Fruit fly (Drosophila melanogaster): Measurements from ENCODE around the gene Cpr11B.

Cpr11B gene

DNA sequence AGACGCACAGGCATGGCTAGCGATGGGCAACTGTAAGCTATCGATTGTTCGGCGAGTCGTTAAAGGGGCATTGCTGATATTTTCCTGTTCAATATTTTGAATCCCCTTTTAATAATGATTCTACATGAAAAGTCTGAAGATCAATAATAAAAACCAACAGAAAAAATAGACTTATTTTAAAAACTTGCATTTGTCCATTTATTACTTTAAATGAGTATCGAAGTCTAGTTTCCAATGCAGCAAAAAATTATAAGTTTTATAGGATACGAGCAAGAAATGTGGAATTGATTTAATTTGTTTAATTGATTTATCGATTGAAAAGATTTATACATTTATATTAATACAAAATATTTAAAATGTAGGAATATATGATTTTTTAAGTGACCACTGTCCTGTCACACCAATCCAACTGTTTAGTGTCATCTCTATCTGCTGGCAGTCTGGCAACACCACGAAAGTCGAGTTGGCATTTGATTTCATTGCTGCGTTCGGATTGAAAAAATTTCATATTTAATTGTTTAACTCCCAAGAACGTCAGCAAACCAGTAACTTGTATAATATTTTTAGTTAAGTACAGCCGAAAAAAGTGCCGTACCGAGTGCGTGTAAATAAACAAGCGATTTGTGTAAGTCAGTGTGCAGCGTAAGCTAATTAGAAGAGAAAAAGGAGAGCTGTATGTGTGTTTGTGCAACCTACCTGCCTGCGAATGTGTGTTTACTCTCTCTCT lies 42.8 kb downstream of the Cpr11B start, which contains the start of the genes CG1824 and Sec16:
Gene CG1824, minus strand, starts transcription at position 15 of the 727 bp plus-strand sequence.
Gene Sec16, plus strand, starts transcription at position 438 of the 727 bp plus-strand sequence.
- TF ChIP-seq ovo (GFP tag; optimal IDR thresholded peaks at IDR 0.05), result peak; percentile 60
- TF ChIP-seq Crg-1 (GFP tag; optimal IDR thresholded peaks at IDR 0.05), result peak; percentile 12
- TF ChIP-seq pad (GFP tag; optimal IDR thresholded peaks at IDR 0.05), result peak; percentile 67
- no peak for TF ChIP-seq Mnt (GFP tag; optimal IDR thresholded peaks at IDR 0.05)
- peak; percentile 69 for TF ChIP-seq CG11617 (GFP tag; optimal IDR thresholded peaks at IDR 0.05)
- peak; percentile 15 for TF ChIP-seq CG7045 (GFP tag; optimal IDR thresholded peaks at IDR 0.05)
- no peak for TF ChIP-seq CG5204 (GFP tag; optimal IDR thresholded peaks at IDR 0.05)
- no peak for TF ChIP-seq Hr96 (GFP tag; optimal IDR thresholded peaks at IDR 0.05)
- TF ChIP-seq tj (GFP tag; optimal IDR thresholded peaks at IDR 0.05), result peak; percentile 68
- no peak for TF ChIP-seq Clk (GFP tag; optimal IDR thresholded peaks at IDR 0.05)
- peak; percentile 45 for TF ChIP-seq CG1620 (GFP tag; optimal IDR thresholded peaks at IDR 0.05)
- TF ChIP-seq CG7101 (tag; optimal IDR thresholded peaks at IDR 0.05), result peak; percentile 61
- TF ChIP-seq bab1 (GFP tag; optimal IDR thresholded peaks at IDR 0.05), result no peak
- TF ChIP-seq CG14711 (tag; optimal IDR thresholded peaks at IDR 0.05), result peak; percentile 31
- TF ChIP-seq cnc (optimal IDR thresholded peaks at IDR 0.05), result no peak
- no peak for TF ChIP-seq CG12768 (GFP tag; optimal IDR thresholded peaks at IDR 0.05)
- peak; percentile 66 for TF ChIP-seq toe (GFP tag; optimal IDR thresholded peaks at IDR 0.05)
- TF ChIP-seq cic (GFP tag; optimal IDR thresholded peaks at IDR 0.05), result no peak

DNA sequence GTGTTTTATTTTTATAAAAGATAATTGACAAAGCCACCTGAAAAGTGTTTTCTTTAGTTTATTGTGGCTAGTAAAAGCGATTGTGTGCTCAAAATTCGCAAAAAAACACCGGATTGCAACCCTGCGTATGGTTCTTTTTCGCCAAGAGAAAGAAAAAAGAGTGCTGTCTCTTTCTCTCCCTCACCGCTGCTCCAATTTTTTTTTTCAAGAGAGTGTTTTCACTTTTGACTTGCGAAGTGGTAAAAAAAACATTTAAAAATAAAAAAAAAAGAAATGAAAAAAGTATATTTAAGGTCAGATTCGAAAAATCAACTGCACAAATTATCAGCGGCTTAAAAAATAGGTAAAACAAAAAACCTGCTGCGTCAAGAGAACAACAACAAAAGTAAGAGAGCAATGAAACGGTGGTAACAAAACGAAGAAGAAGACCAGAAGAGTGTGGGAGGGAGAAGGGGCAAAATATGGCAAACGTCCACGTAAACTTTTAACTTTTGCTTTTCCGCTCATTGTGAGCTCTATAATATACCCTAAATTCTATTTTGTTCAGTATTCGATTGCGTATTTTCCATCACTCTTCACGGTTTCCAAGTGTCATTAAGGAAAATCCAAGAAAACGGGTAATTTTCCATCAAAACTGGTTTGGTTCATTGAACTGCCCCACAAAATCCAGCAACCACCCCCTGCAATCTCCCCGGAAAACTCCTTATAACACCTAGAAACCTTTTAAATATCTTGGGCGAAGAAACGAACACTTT lies 43.6 kb downstream of the Cpr11B start:
- no peak for TF ChIP-seq CG14711 (tag; optimal IDR thresholded peaks at IDR 0.05)
- TF ChIP-seq cnc (optimal IDR thresholded peaks at IDR 0.05), result no peak
- TF ChIP-seq toe (GFP tag; optimal IDR thresholded peaks at IDR 0.05), result no peak
- TF ChIP-seq CG7045 (GFP tag; optimal IDR thresholded peaks at IDR 0.05), result no peak
- no peak for TF ChIP-seq CG7101 (tag; optimal IDR thresholded peaks at IDR 0.05)
- peak; percentile 46 for TF ChIP-seq tj (GFP tag; optimal IDR thresholded peaks at IDR 0.05)
- TF ChIP-seq kay (GFP tag; ENCODE audit: borderline replicate concordance), result no peak
- TF ChIP-seq Hr96 (GFP tag; optimal IDR thresholded peaks at IDR 0.05), result no peak
- no peak for TF ChIP-seq pad (GFP tag; optimal IDR thresholded peaks at IDR 0.05)
- peak; percentile 34 for TF ChIP-seq CG12768 (GFP tag; optimal IDR thresholded peaks at IDR 0.05)
- no peak for TF ChIP-seq Crg-1 (GFP tag; optimal IDR thresholded peaks at IDR 0.05)
- TF ChIP-seq CG33017 (tag; optimal IDR thresholded peaks at IDR 0.05), result no peak
- no peak for TF ChIP-seq CG5204 (GFP tag; optimal IDR thresholded peaks at IDR 0.05)
- no peak for TF ChIP-seq Clk (GFP tag; optimal IDR thresholded peaks at IDR 0.05)
- TF ChIP-seq ovo (GFP tag; optimal IDR thresholded peaks at IDR 0.05), result peak; percentile 22
- peak; percentile 26 for TF ChIP-seq Mnt (GFP tag; optimal IDR thresholded peaks at IDR 0.05)
- no peak for TF ChIP-seq bab1 (GFP tag; optimal IDR thresholded peaks at IDR 0.05)
- peak; percentile 14 for TF ChIP-seq cic (GFP tag; optimal IDR thresholded peaks at IDR 0.05)
- peak; percentile 41 for TF ChIP-seq CG1620 (GFP tag; optimal IDR thresholded peaks at IDR 0.05)

DNA sequence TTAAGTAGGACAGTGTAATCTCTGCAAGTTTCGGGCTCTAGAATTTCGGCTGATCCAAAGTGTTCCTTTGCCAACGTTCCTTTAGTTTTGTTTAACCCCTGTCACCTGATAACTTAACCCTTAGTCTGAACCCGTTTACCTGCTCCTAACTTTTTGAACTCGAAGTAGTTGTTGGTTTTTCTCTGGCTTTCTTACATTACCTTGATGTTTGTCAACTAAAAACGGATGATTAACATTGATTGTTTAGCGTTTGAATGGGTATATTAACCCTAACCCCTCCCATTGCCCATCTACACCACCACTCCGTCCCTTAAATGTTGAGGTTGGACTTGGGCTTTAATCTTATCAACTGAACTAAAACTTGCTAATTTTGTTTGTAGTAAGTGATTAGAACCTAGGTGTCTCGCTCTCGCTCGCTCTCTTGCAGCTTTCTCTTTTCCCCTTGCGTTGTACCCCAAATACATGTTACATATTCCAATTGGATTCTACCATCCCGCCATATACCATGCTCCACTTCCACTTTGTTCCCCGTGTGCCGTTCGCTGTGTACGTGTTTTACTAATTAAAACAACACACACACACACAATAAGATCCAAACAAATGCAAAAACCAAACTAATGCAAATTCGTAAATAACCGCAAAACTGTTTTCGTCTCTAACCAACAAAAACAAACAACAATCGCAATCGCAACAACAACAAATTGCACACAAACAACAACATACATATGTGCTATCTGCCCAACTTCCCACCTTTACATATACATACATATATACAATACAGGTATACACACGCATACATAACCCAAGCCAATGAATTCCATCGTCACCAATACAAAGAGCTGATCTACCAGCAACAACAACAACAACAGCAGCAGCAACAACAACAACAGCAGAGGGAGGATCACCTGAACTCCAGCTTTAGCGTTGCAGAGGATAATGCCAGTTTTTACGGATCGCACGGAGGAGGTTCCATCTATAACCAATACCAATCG lies 48.2 kb downstream of the Cpr11B start:
- TF ChIP-seq Hr96 (GFP tag; optimal IDR thresholded peaks at IDR 0.05), result no peak
- TF ChIP-seq cic (GFP tag; optimal IDR thresholded peaks at IDR 0.05), result peak; percentile 56
- peak; percentile 25 for TF ChIP-seq CG12768 (GFP tag; optimal IDR thresholded peaks at IDR 0.05)
- TF ChIP-seq ovo (GFP tag; optimal IDR thresholded peaks at IDR 0.05), result no peak
- no peak for TF ChIP-seq cnc (optimal IDR thresholded peaks at IDR 0.05)
- TF ChIP-seq toe (GFP tag; optimal IDR thresholded peaks at IDR 0.05), result no peak
- TF ChIP-seq Clk (GFP tag; optimal IDR thresholded peaks at IDR 0.05), result no peak
- peak; percentile 49 for TF ChIP-seq CG7101 (tag; optimal IDR thresholded peaks at IDR 0.05)
- TF ChIP-seq CG7045 (GFP tag; optimal IDR thresholded peaks at IDR 0.05), result no peak
- TF ChIP-seq CG11617 (GFP tag; optimal IDR thresholded peaks at IDR 0.05), result peak; percentile 18
- TF ChIP-seq Mnt (GFP tag; optimal IDR thresholded peaks at IDR 0.05), result peak; percentile 15
- no peak for TF ChIP-seq bab1 (GFP tag; optimal IDR thresholded peaks at IDR 0.05)
- TF ChIP-seq pad (GFP tag; optimal IDR thresholded peaks at IDR 0.05), result peak; percentile 80
- TF ChIP-seq kay (GFP tag; ENCODE audit: borderline replicate concordance), result no peak
- TF ChIP-seq tj (GFP tag; optimal IDR thresholded peaks at IDR 0.05), result peak; percentile 14
- TF ChIP-seq Crg-1 (GFP tag; optimal IDR thresholded peaks at IDR 0.05), result no peak
- peak; percentile 23 for TF ChIP-seq CG33017 (tag; optimal IDR thresholded peaks at IDR 0.05)
- peak; percentile 3 for TF ChIP-seq CG14711 (tag; optimal IDR thresholded peaks at IDR 0.05)
- TF ChIP-seq CG5204 (GFP tag; optimal IDR thresholded peaks at IDR 0.05), result no peak
- TF ChIP-seq CG1620 (GFP tag; optimal IDR thresholded peaks at IDR 0.05), result no peak

Measured in whole organism, adult.